Worm (Caenorhabditis elegans) whole organism, L1 larva: ENCODE measurements around the gene Y73F8A.13.

Source experiments
- ceh-88 ChIP-seq: fragments of 200-800 bp; sonication (Bioruptor generic); IDR thresholded peaks from 2 replicates; pipeline ENCODE4 v1.3.6; 2022; ENCODE audit warnings: missing genetic modification characterization, missing compliant biosample characterization
- fkh-10 ChIP-seq: sonication (generic microtip); optimal IDR thresholded peaks from 2 replicates; lab custom pipeline; 2017; ENCODE audit warnings: missing biosample characterization, missing genetic modification reagents, missing genetic modification characterization
- fkh-4 ChIP-seq: sonication (generic microtip); optimal IDR thresholded peaks from 2 replicates; lab custom pipeline; 2016; ENCODE audit warnings: missing compliant biosample characterization, missing genetic modification characterization, borderline replicate concordance
- lir-3 ChIP-seq: sonication (generic microtip); optimal IDR thresholded peaks from 2 replicates; lab custom pipeline; 2016; ENCODE audit warnings: mild to moderate bottlenecking, missing genetic modification characterization, moderate library complexity, missing compliant biosample characterization; ENCODE audit not compliant: poor library complexity
- mep-1 ChIP-seq: fragments of 150-350 bp; optimal IDR thresholded peaks from 2 replicates; lab custom pipeline; 2014; ENCODE audit warnings: missing biosample characterization, missing genetic modification characterization
- nhr-11 ChIP-seq: fragments of 150-350 bp; optimal IDR thresholded peaks from 2 replicates; lab custom pipeline; 2014; ENCODE audit warnings: missing biosample characterization, missing genetic modification characterization
- nhr-12 ChIP-seq: sonication (generic microtip); optimal IDR thresholded peaks from 2 replicates; lab custom pipeline; 2017; ENCODE audit warnings: missing biosample characterization, missing genetic modification characterization
- nhr-77 ChIP-seq: fragments of 150-350 bp; optimal IDR thresholded peaks from 2 replicates; lab custom pipeline; 2014; ENCODE audit warnings: missing biosample characterization, missing genetic modification characterization
- skn-1 ChIP-seq: fragments of 150-350 bp; optimal IDR thresholded peaks from 2 replicates; lab custom pipeline; 2014; ENCODE audit warnings: missing biosample characterization, missing genetic modification characterization
- snpc-4 ChIP-seq: fragments of 150-350 bp; optimal IDR thresholded peaks from 2 replicates; lab custom pipeline; 2014; ENCODE audit warnings: missing biosample characterization, missing genetic modification characterization
- sup-37 ChIP-seq: fragments of 200-800 bp; sonication (Bioruptor generic); optimal IDR thresholded peaks from 2 replicates; lab custom pipeline; 2018; ENCODE audit warnings: mild to moderate bottlenecking, missing genetic modification characterization, missing compliant biosample characterization
- zag-1 ChIP-seq: fragments of 150-350 bp; optimal IDR thresholded peaks from 2 replicates; lab custom pipeline; 2014; ENCODE audit warnings: missing biosample characterization, missing genetic modification characterization
- zip-4 ChIP-seq: fragments of 200-800 bp; sonication (Bioruptor generic); optimal IDR thresholded peaks from 2 replicates; lab custom pipeline; 2018; ENCODE audit warnings: mild to moderate bottlenecking, missing genetic modification characterization, moderate library complexity, missing compliant biosample characterization
- ztf-4 ChIP-seq: fragments of 150-350 bp; optimal IDR thresholded peaks from 2 replicates; lab custom pipeline; 2014; ENCODE audit warnings: missing biosample characterization, missing genetic modification characterization

DNA sequence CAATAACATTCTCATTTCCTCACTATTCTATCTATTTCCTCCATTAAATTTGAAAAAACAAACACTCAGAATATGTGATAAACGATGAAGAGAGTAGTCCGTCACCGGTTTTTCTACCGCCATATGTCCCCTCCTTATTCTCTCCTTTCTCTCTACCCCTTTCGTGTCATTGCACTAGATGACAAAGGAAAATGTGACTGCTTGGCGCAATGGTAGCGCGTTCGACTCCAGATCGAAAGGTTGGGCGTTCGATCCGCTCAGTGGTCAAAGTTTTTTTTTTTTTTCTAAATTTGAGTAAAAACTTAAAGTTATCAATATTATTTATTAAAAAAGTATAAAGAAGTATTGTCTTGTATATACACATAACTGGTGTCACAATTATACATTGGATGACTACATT lies 22.5 kb upstream of the Y73F8A.13 start:
- no peak for TF ChIP-seq snpc-4 (tag; lab: Kevin White, UChicago)
- no peak for TF ChIP-seq lir-3 (tag; lab: Kevin White, UChicago)
- no peak for TF ChIP-seq fkh-4 (tag; lab: Kevin White, UChicago)
- TF ChIP-seq zip-4: no peak
- no peak for TF ChIP-seq fkh-10 (GFP tag; lab: Kevin White, UChicago)
- no peak for TF ChIP-seq ceh-88
- no peak for TF ChIP-seq nhr-12 (tag; lab: Kevin White, UChicago)
- no peak for TF ChIP-seq nhr-77 (tag; lab: Kevin White, UChicago)
- no peak for TF ChIP-seq sup-37 (GFP tag; lab: Kevin White, UChicago)
- no peak for TF ChIP-seq zag-1
- no peak for TF ChIP-seq mep-1 (tag; lab: Kevin White, UChicago)
- TF ChIP-seq nhr-11 (tag; lab: Kevin White, UChicago): no peak
- TF ChIP-seq ztf-4 (tag; lab: Kevin White, UChicago): no peak
- no peak for TF ChIP-seq skn-1 (tag; lab: Kevin White, UChicago)
